Worm (Caenorhabditis elegans) whole organism, mixed stage, embryonic: ENCODE results near the gene srw-140.

Experiments used
- nhr-237 ChIP-seq: fragments of 150-350 bp; optimal IDR thresholded peaks from 2 replicates; lab custom pipeline; 2014; ENCODE audit warnings: missing biosample characterization, missing genetic modification characterization
- unc-62 ChIP-seq: fragments of 150-350 bp; optimal IDR thresholded peaks from 2 replicates; lab custom pipeline; 2014; ENCODE audit warnings: missing biosample characterization, missing genetic modification reagents, missing genetic modification characterization

ce11 chrV:5201706-5202105, 36.2 kb downstream of the srw-140 start:
- TF ChIP-seq nhr-237 (no peak), unc-62 (peak; percentile 11)
